Worm (Caenorhabditis elegans) whole organism, L4 larva: ENCODE data around the gene F54E7.9.

Experiments used
- aly-2 ChIP-seq: sonication (generic microtip); optimal IDR thresholded peaks from 2 replicates; lab custom pipeline; 2018; ENCODE audit warnings: missing biosample characterization, missing genetic modification characterization
- dpl-1 ChIP-seq: fragments of 150-350 bp; optimal IDR thresholded peaks from 2 replicates; lab custom pipeline; 2014; ENCODE audit warnings: missing biosample characterization, missing genetic modification reagents, missing genetic modification characterization
- nhr-77 ChIP-seq: fragments of 150-350 bp; optimal IDR thresholded peaks from 2 replicates; lab custom pipeline; 2014; ENCODE audit warnings: missing biosample characterization, missing genetic modification characterization
- pqm-1 ChIP-seq: sonication (generic microtip); optimal IDR thresholded peaks from 2 replicates; lab custom pipeline; 2017; ENCODE audit warnings: missing biosample characterization, missing genetic modification characterization
- set-16 ChIP-seq: fragments of 200-800 bp; sonication (Bioruptor generic); IDR thresholded peaks from 2 replicates; pipeline ENCODE4 v1.3.6; 2022; ENCODE audit warnings: missing genetic modification reagents, missing genetic modification characterization, missing compliant biosample characterization
- snpc-4 ChIP-seq: fragments of 150-350 bp; optimal IDR thresholded peaks from 2 replicates; lab custom pipeline; 2014; ENCODE audit warnings: missing biosample characterization, missing genetic modification characterization

DNA sequence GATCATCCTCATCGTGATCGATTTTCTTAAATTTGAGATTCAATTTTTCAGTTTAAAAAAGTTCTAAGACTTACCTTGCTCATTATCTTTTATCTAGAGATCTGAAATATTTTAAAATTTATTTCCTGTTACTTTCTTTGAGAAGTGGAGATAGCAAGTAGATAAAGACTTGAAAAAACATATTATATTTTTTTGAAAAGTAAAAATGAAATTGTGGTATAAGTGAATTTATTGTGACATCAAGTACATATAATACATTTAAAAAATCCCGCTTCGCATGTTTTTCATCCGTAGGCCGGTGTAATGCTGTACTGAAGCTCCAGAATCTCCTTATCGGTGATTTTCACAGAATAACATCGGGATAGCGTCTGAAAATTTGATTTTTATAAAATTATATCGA is 19.6 kb upstream of the F54E7.9 start, which contains the start of gene B0336.7:
- TF ChIP-seq pqm-1 (tag; lab: Kevin White, UChicago) (no peak), dpl-1 (GFP tag; lab: Kevin White, UChicago) (no peak), snpc-4 (tag; lab: Kevin White, UChicago) (no peak), set-16 (GFP tag; lab: Robert Waterston, UW) (no peak), aly-2 (tag; lab: Kevin White, UChicago) (no peak), nhr-77 (tag; lab: Kevin White, UChicago) (no peak)
